Worm (Caenorhabditis elegans) whole organism, young adult: Measurements from ENCODE around the gene spch-1.

Experiments
- K12H6.12 ChIP-seq: fragments of 200-800 bp; sonication (Bioruptor generic); optimal IDR thresholded peaks from 2 replicates; lab custom pipeline; 2018; ENCODE audit warnings: mild to moderate bottlenecking, missing genetic modification characterization, missing compliant biosample characterization
- Y53G8AR.9 ChIP-seq: fragments of 200-800 bp; sonication (Bioruptor generic); conservative IDR thresholded peaks from 2 replicates; pipeline ENCODE4 v1.3.6; 2022; ENCODE audit warnings: missing genetic modification reagents, missing genetic modification characterization, missing compliant biosample characterization
- ceh-91 ChIP-seq: fragments of 200-800 bp; sonication (Bioruptor generic); IDR thresholded peaks from 2 replicates; pipeline ENCODE4 v1.3.6; 2022; ENCODE audit warnings: missing genetic modification reagents, missing genetic modification characterization, missing compliant biosample characterization
- dpl-1 ChIP-seq: fragments of 150-350 bp; optimal IDR thresholded peaks from 2 replicates; lab custom pipeline; 2014; ENCODE audit warnings: missing biosample characterization, missing genetic modification reagents, missing genetic modification characterization
- him-1 ChIP-seq: sonication (generic microtip); optimal IDR thresholded peaks from 2 replicates; lab custom pipeline; 2016; ENCODE audit warnings: missing genotype, missing genetic modification reagents, missing genetic modification characterization, missing compliant biosample characterization
- lin-35 ChIP-seq, 3 experiments: fragments of 150-350 bp in 2 of 3; sonication (generic microtip) in 1 of 3; optimal IDR thresholded peaks; 2 replicates each; lab custom pipeline; 2014 to 2018; ENCODE audit warnings: missing biosample characterization in 3 of 3, missing genetic modification characterization in 3 of 3, missing genetic modification reagents in 3 of 3
- nhr-27 ChIP-seq: fragments of 200-800 bp; sonication (Bioruptor generic); optimal IDR thresholded peaks from 2 replicates; lab custom pipeline; 2018; ENCODE audit warnings: mild to moderate bottlenecking, missing genetic modification characterization, moderate library complexity, missing compliant biosample characterization
- nhr-90 ChIP-seq: sonication (generic microtip); optimal IDR thresholded peaks from 2 replicates; lab custom pipeline; 2016; ENCODE audit warnings: missing genotype, mild to moderate bottlenecking, missing genetic modification characterization, missing compliant biosample characterization
- repo-1 ChIP-seq: sonication (generic microtip); optimal IDR thresholded peaks from 2 replicates; lab custom pipeline; 2017; ENCODE audit warnings: mild to moderate bottlenecking, missing genetic modification characterization, missing compliant biosample characterization
- unc-62 ChIP-seq: fragments of 150-350 bp; optimal IDR thresholded peaks from 2 replicates; lab custom pipeline; 2014; ENCODE audit warnings: missing biosample characterization, missing genetic modification reagents, missing genetic modification characterization
- xnd-1 ChIP-seq: sonication (generic microtip); optimal IDR thresholded peaks from 2 replicates; lab custom pipeline; 2016; ENCODE audit warnings: missing genotype, missing genetic modification reagents, missing genetic modification characterization, missing compliant biosample characterization

- no peak for TF ChIP-seq repo-1 (tag; lab: Kevin White, UChicago)
- TF ChIP-seq unc-62 (GFP tag; lab: Kevin White, UChicago): no peak
- TF ChIP-seq lin-35 (GFP tag; optimal IDR thresholded peaks at IDR 0.05; lab: Kevin White, UChicago): no peak
- TF ChIP-seq K12H6.12 (tag; lab: Kevin White, UChicago): no peak
- no peak for TF ChIP-seq ceh-91
- no peak for TF ChIP-seq nhr-90 (tag; lab: Kevin White, UChicago)
- no peak for TF ChIP-seq Y53G8AR.9 (GFP tag; lab: Robert Waterston, UW)
- no peak for TF ChIP-seq him-1 (tag; lab: Kevin White, UChicago)
- TF ChIP-seq nhr-27 (tag; lab: Kevin White, UChicago): no peak
- no peak for TF ChIP-seq dpl-1 (GFP tag; lab: Kevin White, UChicago)
- TF ChIP-seq xnd-1 (tag; lab: Kevin White, UChicago): no peak
These were observed 33.1 kb upstream of the spch-1 start for ce11 chrIV:10144487-10144886.
